Fruit fly (Drosophila melanogaster) ovary, adult (tissue): ENCODE results near the gene Ir94g.

ENCODE experiments used
- CG17801 ChIP-seq: fragments of 200-800 bp; optimal IDR thresholded peaks from 2 replicates; lab custom pipeline; 2019; ENCODE audit warnings: missing biosample characterization, mild to moderate bottlenecking, missing genetic modification characterization, moderate library complexity; ENCODE audit not compliant: partially characterized antibody

Gene Ir94g

dm6 chr3R:23508304-23508703 lies 24.6 kb downstream of the Ir94g start:
- TF ChIP-seq CG17801 = no peak

dm6 chr3R:23509408-23509940 lies 25.8 kb downstream of the Ir94g start:
- no peak for TF ChIP-seq CG17801

dm6 chr3R:23511356-23511755 lies 27.7 kb downstream of the Ir94g start:
- no peak for TF ChIP-seq CG17801

dm6 chr3R:23519395-23520101 lies 35.9 kb downstream of the Ir94g start, which contains the start of gene Irk2:
Irk2 (minus strand) TSS chr3R:23519445.
- TF ChIP-seq CG17801 = no peak

dm6 chr3R:23521483-23521882 lies 37.8 kb downstream of the Ir94g start, which contains the start of gene CG10177:
CG10177 (minus strand) TSS chr3R:23521583.
- TF ChIP-seq CG17801 = no peak

dm6 chr3R:23522296-23522695 lies 38.6 kb downstream of the Ir94g start:
- TF ChIP-seq CG17801 = no peak

dm6 chr3R:23526069-23526468 lies 42.4 kb downstream of the Ir94g start:
- no peak for TF ChIP-seq CG17801

- no peak for TF ChIP-seq CG17801
Observed at dm6 chr3R:23527396-23527795, 43.7 kb downstream of the Ir94g start.

dm6 chr3R:23530886-23531285 lies 47.2 kb downstream of the Ir94g start, which contains the start of gene CG10175:
CG10175 (minus strand) TSS chr3R:23530986.
- no peak for TF ChIP-seq CG17801

- TF ChIP-seq CG17801 = peak; percentile 35
Observed at dm6 chr3R:23534609-23535008, 50.9 kb downstream of the Ir94g start, which contains the start of gene Ugt303B3. Ugt303B3 (minus strand) TSS chr3R:23534767.
